Worm (Caenorhabditis elegans) whole organism, mixed stage, embryonic: Measurements from ENCODE around the gene mrps-34.

Experiments used
- cnd-1 ChIP-seq: fragments of 200-800 bp; sonication (Bioruptor generic); optimal IDR thresholded peaks from 2 replicates; lab custom pipeline; 2018; ENCODE audit warnings: mild to moderate bottlenecking, missing genetic modification characterization, missing compliant biosample characterization
- elt-3 ChIP-seq: fragments of 150-350 bp; optimal IDR thresholded peaks from 2 replicates; lab custom pipeline; 2014; ENCODE audit warnings: missing biosample characterization, missing genetic modification characterization
- lin-13 ChIP-seq: fragments of 150-350 bp; optimal IDR thresholded peaks from 2 replicates; lab custom pipeline; 2014; ENCODE audit warnings: missing biosample characterization, missing genetic modification characterization
- lsy-2 ChIP-seq: fragments of 150-350 bp; optimal IDR thresholded peaks from 2 replicates; lab custom pipeline; 2014; ENCODE audit warnings: missing biosample characterization, missing genetic modification characterization
- nhr-12 ChIP-seq: fragments of 150-350 bp; optimal IDR thresholded peaks from 2 replicates; lab custom pipeline; 2014; ENCODE audit warnings: missing biosample characterization, missing genetic modification characterization
- nhr-237 ChIP-seq: fragments of 150-350 bp; optimal IDR thresholded peaks from 2 replicates; lab custom pipeline; 2014; ENCODE audit warnings: missing biosample characterization, missing genetic modification characterization
- nhr-28 ChIP-seq: fragments of 150-350 bp; optimal IDR thresholded peaks from 2 replicates; lab custom pipeline; 2014; ENCODE audit warnings: missing biosample characterization, missing genetic modification characterization
- ztf-11 ChIP-seq: fragments of 150-350 bp; optimal IDR thresholded peaks from 2 replicates; lab custom pipeline; 2014; ENCODE audit warnings: missing biosample characterization, missing genetic modification characterization

ce11 chrIII:4581495-4581894 is 39.2 kb upstream of the mrps-34 start, which contains the start of gene F35G12.12:
- TF ChIP-seq cnd-1 = no peak
- no peak for TF ChIP-seq nhr-12 (tag; lab: Kevin White, UChicago)
- no peak for TF ChIP-seq nhr-237 (tag; lab: Kevin White, UChicago)
- TF ChIP-seq ztf-11 (tag; lab: Kevin White, UChicago) = no peak
- TF ChIP-seq lin-13 (tag; lab: Kevin White, UChicago) = no peak
- no peak for TF ChIP-seq elt-3 (tag; lab: Kevin White, UChicago)
- TF ChIP-seq lsy-2 (tag; lab: Kevin White, UChicago) = no peak
- TF ChIP-seq nhr-28 = no peak
